Fruit fly (Drosophila melanogaster) whole organism, embryonic: Measurements from ENCODE around the gene ftz-f1.

Experiments used
- Antp ChIP-seq: fragments of 200-800 bp; sonication (Bioruptor generic); optimal IDR thresholded peaks from 3 replicates; lab custom pipeline; 2016; ENCODE audit warnings: missing biosample characterization, missing genetic modification characterization
- CG10147 ChIP-seq: fragments of 200-800 bp; sonication (Bioruptor generic); optimal IDR thresholded peaks from 2 replicates; lab custom pipeline; 2019; ENCODE audit warnings: missing biosample characterization, mild to moderate bottlenecking, missing genetic modification characterization, moderate library complexity
- CG10543 ChIP-seq: fragments of 200-800 bp; sonication (Bioruptor generic); optimal IDR thresholded peaks from 3 replicates; lab custom pipeline; 2017; ENCODE audit warnings: missing biosample characterization, mild to moderate bottlenecking, missing genetic modification characterization, moderate library complexity
- CG11093 ChIP-seq: fragments of 200-800 bp; sonication (Bioruptor generic); IDR thresholded peaks from 3 replicates; pipeline ENCODE4 v1.3.6; 2022; ENCODE audit warnings: missing biosample characterization, missing genetic modification characterization
- CG11723 ChIP-seq: fragments of 200-800 bp; sonication (Bioruptor generic); optimal IDR thresholded peaks from 2 replicates; lab custom pipeline; 2017; ENCODE audit warnings: missing biosample characterization, mild to moderate bottlenecking, missing genetic modification characterization
- CG12236 ChIP-seq: fragments of 200-800 bp; sonication (Bioruptor generic); optimal IDR thresholded peaks from 2 replicates; lab custom pipeline; 2016; ENCODE audit warnings: missing biosample characterization, missing genetic modification characterization
- CG1233 ChIP-seq: fragments of 200-800 bp; sonication (Bioruptor generic); optimal IDR thresholded peaks from 4 replicates; lab custom pipeline; 2018; ENCODE audit warnings: missing biosample characterization, mild to moderate bottlenecking, missing genetic modification characterization
- CG12744 ChIP-seq: fragments of 200-800 bp; sonication (Bioruptor generic); optimal IDR thresholded peaks from 2 replicates; lab custom pipeline; 2016; ENCODE audit warnings: missing biosample characterization, missing genetic modification characterization
- CG15011 ChIP-seq: fragments of 200-800 bp; sonication (Bioruptor generic); optimal IDR thresholded peaks from 3 replicates; lab custom pipeline; 2018; ENCODE audit warnings: missing biosample characterization, mild to moderate bottlenecking, missing genetic modification characterization
- CG17568 ChIP-seq: fragments of 200-800 bp; sonication (Bioruptor generic); optimal IDR thresholded peaks from 2 replicates; lab custom pipeline; 2018; ENCODE audit warnings: missing biosample characterization, mild to moderate bottlenecking, missing genetic modification characterization, moderate library complexity
- CG17829 ChIP-seq: fragments of 200-800 bp; optimal IDR thresholded peaks from 2 replicates; lab custom pipeline; 2019; ENCODE audit warnings: missing biosample characterization, mild to moderate bottlenecking, missing genetic modification characterization, moderate library complexity
- CG18262 ChIP-seq: fragments of 200-800 bp; optimal IDR thresholded peaks from 3 replicates; lab custom pipeline; 2019; ENCODE audit warnings: missing biosample characterization, mild to moderate bottlenecking, missing genetic modification characterization, moderate library complexity
- CG2889 ChIP-seq: fragments of 200-800 bp; sonication (Bioruptor generic); IDR thresholded peaks from 3 replicates; pipeline ENCODE4 v1.3.6; 2022; ENCODE audit warnings: missing biosample characterization, missing genetic modification characterization
- CG31365 ChIP-seq: fragments of 200-800 bp; sonication (Bioruptor generic); optimal IDR thresholded peaks from 2 replicates; lab custom pipeline; 2018; ENCODE audit warnings: missing biosample characterization, mild to moderate bottlenecking, missing genetic modification characterization
- CG3995 ChIP-seq: fragments of 200-800 bp; sonication (Bioruptor generic); optimal IDR thresholded peaks from 3 replicates; lab custom pipeline; 2016; ENCODE audit warnings: missing biosample characterization, missing genetic modification characterization
- CG8290 ChIP-seq, 3 experiments: fragments of 200-800 bp; sonication (Bioruptor generic); optimal IDR thresholded peaks; 2 replicates each; lab custom pipeline; 2016 to 2019; ENCODE audit warnings: missing biosample characterization in 3 of 3, missing genetic modification characterization in 3 of 3, mild to moderate bottlenecking in 2 of 3, moderate library complexity in 1 of 3
- Camta ChIP-seq: fragments of 200-800 bp; sonication (Bioruptor generic); optimal IDR thresholded peaks from 2 replicates; lab custom pipeline; 2016; ENCODE audit warnings: missing biosample characterization, missing genetic modification characterization
- D19A ChIP-seq: fragments of 200-800 bp; optimal IDR thresholded peaks from 3 replicates; lab custom pipeline; 2019; ENCODE audit warnings: missing biosample characterization, mild to moderate bottlenecking, missing genetic modification characterization, moderate library complexity
- Doc3 ChIP-seq: fragments of 200-800 bp; sonication (Bioruptor generic); IDR thresholded peaks from 3 replicates; pipeline ENCODE4 v1.3.6; 2022; ENCODE audit warnings: missing biosample characterization, missing genetic modification characterization; ENCODE audit not compliant: partially characterized antibody
- HLH54F ChIP-seq: fragments of 200-800 bp; sonication (Bioruptor generic); optimal IDR thresholded peaks from 3 replicates; lab custom pipeline; 2016; ENCODE audit warnings: missing biosample characterization, missing genetic modification characterization
- HLHmδ ChIP-seq: fragments of 200-800 bp; sonication (Bioruptor generic); optimal IDR thresholded peaks from 2 replicates; lab custom pipeline; 2018; ENCODE audit warnings: missing biosample characterization, mild to moderate bottlenecking, missing genetic modification characterization, moderate library complexity
- Med ChIP-seq: fragments of 200-800 bp; sonication (Bioruptor generic); peaks from one replicate; lab custom pipeline; 2016; ENCODE audit warnings: missing biosample characterization, missing genetic modification characterization, mild to moderate bottlenecking, inconsistent platforms, moderate library complexity
- Side ChIP-seq: fragments of 200-800 bp; sonication (Bioruptor generic); optimal IDR thresholded peaks from 2 replicates; lab custom pipeline; 2016; ENCODE audit warnings: missing biosample characterization, missing genetic modification characterization
- Stat92E ChIP-seq, 3 experiments: fragments of >200 bp in 2 of 3; fragments of 200-800 bp in 1 of 3; sonication (Bioruptor generic) in 1 of 3; optimal IDR thresholded peaks; 2 replicates each; lab custom pipeline; 2017 to 2019; ENCODE audit warnings: missing biosample characterization in 3 of 3, missing genetic modification characterization in 3 of 3, mild to moderate bottlenecking in 1 of 3, moderate library complexity in 1 of 3
- bab2 ChIP-seq: fragments of 200-800 bp; sonication (Bioruptor generic); optimal IDR thresholded peaks from 2 replicates; lab custom pipeline; 2016; ENCODE audit warnings: missing biosample characterization, missing genetic modification characterization
- bbx ChIP-seq: fragments of 200-800 bp; sonication (Bioruptor generic); IDR thresholded peaks from 2 replicates; pipeline ENCODE4 v1.3.6; 2022; ENCODE audit warnings: missing biosample characterization, missing genetic modification characterization; ENCODE audit not compliant: partially characterized antibody
- cato ChIP-seq: fragments of 200-800 bp; sonication (Bioruptor generic); optimal IDR thresholded peaks from 2 replicates; lab custom pipeline; 2016; ENCODE audit warnings: missing biosample characterization, missing genetic modification characterization, borderline replicate concordance
- cg ChIP-seq: fragments of 200-800 bp; sonication (Bioruptor generic); optimal IDR thresholded peaks from 3 replicates; lab custom pipeline; 2019; ENCODE audit warnings: missing biosample characterization, mild to moderate bottlenecking, missing genetic modification characterization, moderate library complexity
- chif ChIP-seq, 2 experiments: fragments of 200-800 bp; sonication (Bioruptor generic); optimal IDR thresholded peaks; 3 replicates each; lab custom pipeline; 2016; ENCODE audit warnings: missing biosample characterization in 2 of 2, missing genetic modification characterization in 2 of 2
- disco-r ChIP-seq: fragments of 200-800 bp; sonication (Bioruptor generic); optimal IDR thresholded peaks from 2 replicates; lab custom pipeline; 2016; ENCODE audit warnings: missing biosample characterization, missing genetic modification characterization
- dm ChIP-seq: fragments of 200-800 bp; sonication (Bioruptor generic); optimal IDR thresholded peaks from 3 replicates; lab custom pipeline; 2016; ENCODE audit warnings: missing biosample characterization, missing genetic modification characterization
- ewg ChIP-seq: fragments of 200-800 bp; sonication (Bioruptor generic); optimal IDR thresholded peaks from 3 replicates; lab custom pipeline; 2017; ENCODE audit warnings: mild to moderate bottlenecking, missing biosample characterization, missing genetic modification reagents, missing genetic modification characterization
- gem ChIP-seq: fragments of 200-800 bp; sonication (Bioruptor generic); optimal IDR thresholded peaks from 2 replicates; lab custom pipeline; 2019; ENCODE audit warnings: missing biosample characterization, mild to moderate bottlenecking, missing genetic modification characterization, moderate library complexity
- grau ChIP-seq: fragments of 200-800 bp; optimal IDR thresholded peaks from 3 replicates; lab custom pipeline; 2019; ENCODE audit warnings: missing biosample characterization, mild to moderate bottlenecking, missing genetic modification characterization, moderate library complexity
- insv ChIP-seq, 2 experiments: fragments of 200-800 bp; sonication (Bioruptor generic); optimal IDR thresholded peaks; 3 replicates each; lab custom pipeline; 2016 to 2018; ENCODE audit warnings: missing biosample characterization in 2 of 2, missing genetic modification characterization in 2 of 2
- kni ChIP-seq: fragments of 200-800 bp; sonication (Bioruptor generic); optimal IDR thresholded peaks from 3 replicates; lab custom pipeline; 2017; ENCODE audit warnings: mild to moderate bottlenecking, missing biosample characterization, missing genetic modification reagents, missing genetic modification characterization
- lab ChIP-seq: fragments of 200-800 bp; sonication (Bioruptor generic); optimal IDR thresholded peaks from 3 replicates; lab custom pipeline; 2017; ENCODE audit warnings: missing biosample characterization, missing genetic modification characterization, mild to moderate bottlenecking, moderate library complexity, missing genetic modification reagents
- lilli ChIP-seq: fragments of 200-800 bp; sonication (Bioruptor generic); optimal IDR thresholded peaks from 3 replicates; lab custom pipeline; 2016; ENCODE audit warnings: missing biosample characterization, missing genetic modification characterization
- nerfin-1 ChIP-seq: fragments of 200-800 bp; sonication (Bioruptor generic); optimal IDR thresholded peaks from 3 replicates; lab custom pipeline; 2019; ENCODE audit warnings: missing biosample characterization, mild to moderate bottlenecking, missing genetic modification characterization, moderate library complexity
- nom ChIP-seq: fragments of 200-800 bp; sonication (Bioruptor generic); optimal IDR thresholded peaks from 2 replicates; lab custom pipeline; 2017; ENCODE audit warnings: missing biosample characterization, missing genetic modification characterization, mild to moderate bottlenecking, moderate library complexity, missing genetic modification reagents
- onecut ChIP-seq: fragments of 200-800 bp; sonication (Bioruptor generic); IDR thresholded peaks from 2 replicates; pipeline ENCODE4 v1.3.6; 2022; ENCODE audit warnings: missing biosample characterization, missing genetic modification characterization
- pb ChIP-seq: fragments of 200-800 bp; sonication (Bioruptor generic); optimal IDR thresholded peaks from 3 replicates; lab custom pipeline; 2016; ENCODE audit warnings: missing biosample characterization, missing genetic modification characterization
- pnt ChIP-seq: fragments of 200-800 bp; sonication (Bioruptor generic); optimal IDR thresholded peaks from 3 replicates; lab custom pipeline; 2016; ENCODE audit warnings: missing biosample characterization, missing genetic modification characterization
- sug ChIP-seq: fragments of 200-800 bp; optimal IDR thresholded peaks from 2 replicates; lab custom pipeline; 2019; ENCODE audit warnings: missing biosample characterization, mild to moderate bottlenecking, missing genetic modification characterization, moderate library complexity
- tio ChIP-seq: fragments of 200-800 bp; sonication (Bioruptor generic); optimal IDR thresholded peaks from 2 replicates; lab custom pipeline; 2017; ENCODE audit warnings: missing biosample characterization, missing genetic modification characterization, inconsistent platforms
- twi ChIP-seq: fragments of 200-800 bp; optimal IDR thresholded peaks from 2 replicates; lab custom pipeline; 2019; ENCODE audit warnings: missing biosample characterization, mild to moderate bottlenecking, missing genetic modification characterization, moderate library complexity
- unc-4 ChIP-seq: fragments of 200-800 bp; sonication (Bioruptor generic); IDR thresholded peaks from 2 replicates; pipeline ENCODE4 v1.3.6; 2022; ENCODE audit warnings: missing biosample characterization, missing genetic modification characterization; ENCODE audit not compliant: partially characterized antibody

The ftz-f1 gene

dm6 chr3L:18841269-18841668, 40.2 kb upstream of the ftz-f1 start (continued):
- TF ChIP-seq CG31365 (tag; lab: Kevin White, UChicago) (no peak), CG15011 (GFP tag; lab: Kevin White, UChicago) (no peak), CG12236 (GFP tag; lab: Kevin White, UChicago) (no peak), bbx (GFP tag; lab: Robert Waterston, UW) (no peak), CG12744 (GFP tag; lab: Kevin White, UChicago) (no peak), twi (peak; percentile 16), CG11093 (GFP tag; lab: Robert Waterston, UW) (no peak), CG10147 (GFP tag; lab: Kevin White, UChicago) (no peak), cg (GFP tag; lab: Kevin White, UChicago) (peak; percentile 73), CG2889 (GFP tag; lab: Robert Waterston, UW) (no peak), Med (GFP tag; lab: Kevin White, UChicago) (no peak)

- no peak for TF ChIP-seq CG17568 (GFP tag; lab: Kevin White, UChicago)
- peak; percentile 22 for TF ChIP-seq lilli
- no peak for TF ChIP-seq disco-r (GFP tag; lab: Kevin White, UChicago)
- TF ChIP-seq chif (GFP tag; optimal IDR thresholded peaks at IDR 0.05; lab: Kevin White, UChicago), result peak in 1 of 2 experiments; percentile 40
- TF ChIP-seq Stat92E (GFP tag; optimal IDR thresholded peaks at IDR 0.05; lab: Kevin White, UChicago), result peak in 1 of 3 experiments; percentile 12
- peak; percentile 58 for TF ChIP-seq CG10543 (GFP tag; lab: Kevin White, UChicago)
- no peak for TF ChIP-seq nerfin-1
- TF ChIP-seq pb, result no peak
- peak; percentile 2 for TF ChIP-seq CG3995 (GFP tag; lab: Kevin White, UChicago)
- TF ChIP-seq lab (GFP tag; lab: Kevin White, UChicago), result peak; percentile 44
- peak; percentile 7; the same call in 1 of the 2 replicates for TF ChIP-seq onecut (GFP tag; lab: Robert Waterston, UW)
- peak; percentile 11 for TF ChIP-seq Side (GFP tag; lab: Kevin White, UChicago)
- peak in 1 of 2 experiments; percentile 59 for TF ChIP-seq insv (GFP tag; optimal IDR thresholded peaks at IDR 0.05; lab: Kevin White, UChicago)
- peak; percentile 17 for TF ChIP-seq Camta
- TF ChIP-seq HLHmδ (GFP tag; lab: Kevin White, UChicago), result peak; percentile 83
- TF ChIP-seq tio (GFP tag; lab: Kevin White, UChicago), result peak; percentile 1
- no peak for TF ChIP-seq unc-4
- peak; percentile 57 for TF ChIP-seq gem (tag; lab: Kevin White, UChicago)
- peak; percentile 4 for TF ChIP-seq ewg (GFP tag; lab: Kevin White, UChicago)
- TF ChIP-seq sug (tag; lab: Kevin White, UChicago), result peak; percentile 40
- TF ChIP-seq Doc3, result no peak
- peak; percentile 24 for TF ChIP-seq D19A
- TF ChIP-seq CG18262, result peak; percentile 39
- peak; percentile 28 for TF ChIP-seq dm (GFP tag; lab: Kevin White, UChicago)
- peak; percentile 28 for TF ChIP-seq Antp (GFP tag; lab: Kevin White, UChicago)
- TF ChIP-seq nom (GFP tag; lab: Kevin White, UChicago), result peak; percentile 63
- TF ChIP-seq grau, result peak; percentile 1
- peak; percentile 24 for TF ChIP-seq pnt
- peak; percentile 57 for TF ChIP-seq kni
- TF ChIP-seq bab2 (GFP tag; lab: Kevin White, UChicago), result peak; percentile 13
- TF ChIP-seq CG8290 (GFP tag; optimal IDR thresholded peaks at IDR 0.05; lab: Kevin White, UChicago), result no peak
- TF ChIP-seq CG8290 (tag; optimal IDR thresholded peaks at IDR 0.05; lab: Kevin White, UChicago), result peak in 1 of 2 experiments; percentile 69
- no peak for TF ChIP-seq CG11723 (GFP tag; lab: Kevin White, UChicago)
- TF ChIP-seq HLH54F, result peak; percentile 5
- TF ChIP-seq cato (GFP tag; lab: Kevin White, UChicago), result peak; percentile 6
- peak; percentile 39 for TF ChIP-seq CG17829 (tag; lab: Kevin White, UChicago)
- TF ChIP-seq CG1233 (GFP tag; lab: Kevin White, UChicago), result peak; percentile 4
These were observed 39.4 kb upstream of the ftz-f1 start for dm6 chr3L:18840370-18841007.
